Fruit fly (Drosophila melanogaster): ENCODE measurements around the gene CG3117.

- TF ChIP-seq dmrt93B (GFP tag; optimal IDR thresholded peaks at IDR 0.05) (no peak), psq (GFP tag; optimal IDR thresholded peaks at IDR 0.05) (no peak), Hr78 (GFP tag; optimal IDR thresholded peaks at IDR 0.05) (no peak), GATAd (GFP tag; optimal IDR thresholded peaks at IDR 0.05) (no peak), Abd-B (GFP tag; optimal IDR thresholded peaks at IDR 0.05) (no peak), fru (GFP tag; optimal IDR thresholded peaks at IDR 0.05) (no peak), dsf (GFP tag; optimal IDR thresholded peaks at IDR 0.05; ENCODE audit: borderline replicate concordance) (no peak), N (GFP tag; optimal IDR thresholded peaks at IDR 0.05) (no peak), pan (optimal IDR thresholded peaks at IDR 0.05) (no peak)
Observed at dm6 chr2L:2883703-2884294, 36.8 kb upstream of the CG3117 start.
